Fruit fly (Drosophila melanogaster) Kc167 (cell line): ENCODE data around the gene CG31928.

Experiments used
- Myc ChIP-seq: fragments of >200 bp; optimal IDR thresholded peaks from 2 replicates; lab custom pipeline; 2017; ENCODE audit warnings: missing external identifiers
- Sin3A ChIP-seq: fragments of >200 bp; optimal IDR thresholded peaks from 2 replicates; lab custom pipeline; 2018; ENCODE audit warnings: missing external identifiers
- h ChIP-seq: fragments of >200 bp; optimal IDR thresholded peaks from 3 replicates; lab custom pipeline; 2018; ENCODE audit warnings: missing external identifiers
- insv ChIP-seq: fragments of >200 bp; optimal IDR thresholded peaks from 3 replicates; lab custom pipeline; 2018; ENCODE audit warnings: missing external identifiers
- psq ChIP-seq: fragments of >200 bp; optimal IDR thresholded peaks from 2 replicates; lab custom pipeline; 2017; ENCODE audit warnings: missing external identifiers
- ttk ChIP-seq: sonication (Bioruptor generic); optimal IDR thresholded peaks from 2 replicates; lab custom pipeline; 2017; ENCODE audit warnings: missing external identifiers

DNA sequence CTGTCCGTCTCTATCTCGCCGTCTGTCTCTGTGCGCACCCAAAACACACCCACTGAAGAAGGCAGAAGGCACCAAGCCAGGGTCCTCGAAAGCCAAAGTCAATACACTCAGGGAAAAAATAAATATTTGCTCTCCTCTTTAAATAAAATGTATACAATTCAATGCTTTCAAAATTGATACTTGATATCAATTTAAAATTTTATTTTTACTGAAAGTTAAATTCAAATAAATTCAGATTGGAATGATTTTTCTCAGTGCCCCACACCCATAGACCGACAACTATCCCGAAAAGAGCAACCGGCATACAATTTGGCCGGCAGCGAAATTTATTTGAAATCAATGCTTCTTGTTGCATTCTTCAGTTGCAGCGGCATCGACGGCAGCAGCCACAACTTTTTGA is 35.3 kb upstream of the CG31928 start:
- TF ChIP-seq psq (lab: Kevin White, UChicago): no peak
- TF ChIP-seq Myc (lab: Kevin White, UChicago): no peak
- no peak for TF ChIP-seq h (lab: Kevin White, UChicago)
- TF ChIP-seq insv (lab: Kevin White, UChicago): no peak
- no peak for TF ChIP-seq ttk
- no peak for TF ChIP-seq Sin3A (lab: Kevin White, UChicago)
